Fruit fly (Drosophila melanogaster): ENCODE data around the gene Ndc80.

Gene Ndc80

DNA sequence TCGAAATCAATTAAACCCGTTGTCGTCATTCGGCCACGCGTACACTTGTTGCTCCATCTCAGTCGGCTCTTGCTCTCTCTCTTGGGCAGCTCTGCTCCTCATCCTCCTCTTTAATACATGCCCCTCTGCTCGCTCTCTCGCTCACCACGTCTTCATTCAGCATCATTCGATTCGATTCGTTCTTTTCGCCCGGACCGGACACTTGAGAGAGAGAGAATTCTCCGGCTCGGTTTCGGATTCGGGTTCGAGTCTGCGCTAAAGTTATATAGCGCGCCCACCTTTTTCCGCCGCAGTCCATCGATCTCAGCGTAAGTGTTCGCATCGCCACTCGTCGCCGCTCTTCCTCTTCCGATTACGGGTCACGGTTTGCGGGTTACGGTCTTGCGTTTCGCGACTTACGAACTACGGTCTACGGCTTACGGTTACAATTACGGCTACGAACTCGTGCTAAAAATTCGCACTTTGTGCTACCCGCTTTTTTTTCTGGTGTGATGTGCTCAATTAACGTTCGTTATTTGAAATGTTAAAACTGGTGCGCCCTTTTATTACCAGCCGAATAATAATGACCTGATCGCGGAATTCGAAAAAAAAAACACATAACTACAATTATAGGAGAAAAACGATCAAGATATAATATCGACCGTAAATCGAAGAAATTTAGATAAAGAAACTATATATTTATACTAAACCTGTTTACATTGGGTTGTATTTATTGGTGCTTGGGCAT is 30.2 kb upstream of the Ndc80 start (continued):
- TF ChIP-seq CG1529 (GFP tag; optimal IDR thresholded peaks at IDR 0.05) (no peak), knrl (GFP tag; IDR thresholded peaks at IDR 0.05; ENCODE audit: partially characterized antibody) (no peak), Pdp1 (GFP tag; optimal IDR thresholded peaks at IDR 0.05) (peak in 1 of 2 experiments; percentile 86), ap (GFP tag; IDR thresholded peaks at IDR 0.05) (no peak), croc (GFP tag; conservative IDR thresholded peaks at IDR 0.05) (no peak), chm (GFP tag; IDR thresholded peaks at IDR 0.05) (0 out of 2 replicates have a peak, but pooled peaks have one; percentile 43), sens-2 (GFP tag; IDR thresholded peaks at IDR 0.05) (no peak), CG31224 (GFP tag; IDR thresholded peaks at IDR 0.05) (no peak), fd3F (GFP tag; optimal IDR thresholded peaks at IDR 0.05) (no peak), CG7745 (tag; optimal IDR thresholded peaks at IDR 0.05) (no peak), pros (GFP tag; optimal IDR thresholded peaks at IDR 0.05) (peak; percentile 57), ftz-f1 (GFP tag; optimal IDR thresholded peaks at IDR 0.05) (peak; percentile 77), ci (GFP tag; IDR thresholded peaks at IDR 0.05) (peak; percentile 54; the same call in 2 of the 3 replicates), ham (GFP tag; IDR thresholded peaks at IDR 0.05) (no peak), bbx (GFP tag; IDR thresholded peaks at IDR 0.05; ENCODE audit: partially characterized antibody) (peak; percentile 28; the same call in 1 of the 2 replicates), B-H2 (GFP tag; optimal IDR thresholded peaks at IDR 0.05) (no peak), CG15479 (GFP tag; optimal IDR thresholded peaks at IDR 0.05) (peak; percentile 60)

DNA sequence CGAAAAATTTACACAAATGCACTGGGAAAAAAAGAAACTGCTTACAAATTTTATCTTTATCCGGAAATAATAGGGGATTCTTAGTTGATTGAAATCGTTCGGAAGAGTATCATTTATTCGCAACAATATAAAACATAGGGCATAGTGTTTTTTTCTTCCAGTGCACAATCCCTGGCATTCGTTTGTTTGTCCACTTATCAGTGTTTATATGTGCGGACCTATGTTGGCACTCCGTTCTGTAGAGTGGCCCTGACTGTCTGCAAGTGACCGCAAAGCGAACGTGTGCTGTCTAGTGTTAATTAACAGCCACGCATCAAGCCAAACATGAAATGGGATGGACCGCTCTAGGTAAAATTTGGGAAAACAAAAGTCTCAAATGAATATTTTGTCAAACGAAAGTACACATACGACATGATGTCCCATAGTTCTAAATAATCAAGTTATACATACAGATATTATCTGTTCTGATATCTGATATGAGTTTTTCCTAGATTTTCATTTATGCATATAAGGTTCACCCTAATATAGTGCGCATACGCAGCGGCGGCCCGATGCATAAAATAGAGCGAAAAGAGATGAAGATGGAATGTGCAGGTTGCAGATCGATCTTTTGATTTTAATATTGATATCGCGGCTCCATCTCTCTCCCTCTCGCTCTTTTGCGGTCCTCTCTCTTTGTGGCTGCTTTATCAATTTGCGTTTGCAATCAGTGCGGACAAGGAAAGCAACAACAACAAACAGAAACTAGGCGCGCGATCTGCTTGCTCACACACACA is 29.4 kb upstream of the Ndc80 start:
- TF ChIP-seq CTCF (GFP tag; optimal IDR thresholded peaks at IDR 0.05) (peak; percentile 40), CG6254 (GFP tag; optimal IDR thresholded peaks at IDR 0.05) (peak; percentile 71), repo (GFP tag; optimal IDR thresholded peaks at IDR 0.05) (peak; percentile 94), CG4282 (GFP tag; optimal IDR thresholded peaks at IDR 0.05) (peak; percentile 94), bcd (GFP tag; optimal IDR thresholded peaks at IDR 0.05) (peak; percentile 92), CG11504 (tag; optimal IDR thresholded peaks at IDR 0.05) (peak; percentile 94), CG9876 (GFP tag; optimal IDR thresholded peaks at IDR 0.05) (peak; percentile 92), pum (GFP tag; optimal IDR thresholded peaks at IDR 0.05) (peak; percentile 92), HmgD (GFP tag; optimal IDR thresholded peaks at IDR 0.05) (peak; percentile 86), CG17359 (tag; optimal IDR thresholded peaks at IDR 0.05) (peak; percentile 93), dm (GFP tag; optimal IDR thresholded peaks at IDR 0.05) (peak; percentile 90), tx (GFP tag; optimal IDR thresholded peaks at IDR 0.05) (peak; percentile 94), crp (GFP tag; optimal IDR thresholded peaks at IDR 0.05) (peak in 1 of 2 experiments; percentile 53), slbo (GFP tag; IDR thresholded peaks at IDR 0.05) (peak; percentile 97), CG12299 (tag; optimal IDR thresholded peaks at IDR 0.05) (peak; percentile 79), odd (GFP tag; optimal IDR thresholded peaks at IDR 0.05) (peak; percentile 84), CG14710 (tag; optimal IDR thresholded peaks at IDR 0.05) (peak; percentile 82), Pdp1 (GFP tag; optimal IDR thresholded peaks at IDR 0.05) (peak; percentile 93 to 96), CG12236 (GFP tag; optimal IDR thresholded peaks at IDR 0.05) (peak; percentile 93), CG4707 (GFP tag; optimal IDR thresholded peaks at IDR 0.05) (peak; percentile 51), exex (tag; optimal IDR thresholded peaks at IDR 0.05) (peak; percentile 53), trh (GFP tag; optimal IDR thresholded peaks at IDR 0.05) (peak; percentile 88), CG7556 (GFP tag; optimal IDR thresholded peaks at IDR 0.05) (peak; percentile 91), CG13624 (GFP tag; optimal IDR thresholded peaks at IDR 0.05) (peak; percentile 97), esg (GFP tag; conservative IDR thresholded peaks at IDR 0.05) (peak; percentile 89), NfI (GFP tag; optimal IDR thresholded peaks at IDR 0.05) (peak; percentile 92), row (GFP tag; IDR thresholded peaks at IDR 0.05) (peak; percentile 95), zen2 (GFP tag; IDR thresholded peaks at IDR 0.05; ENCODE audit: partially characterized antibody) (no peak), CG8359 (GFP tag; optimal IDR thresholded peaks at IDR 0.05; ENCODE audit: borderline replicate concordance) (peak; percentile 70), CG4360 (GFP tag; IDR thresholded peaks at IDR 0.05) (peak; percentile 86), CG11456 (GFP tag; IDR thresholded peaks at IDR 0.05) (peak; percentile 95)
